Worm (Caenorhabditis elegans): ENCODE data around the gene sfxn-2.

DNA sequence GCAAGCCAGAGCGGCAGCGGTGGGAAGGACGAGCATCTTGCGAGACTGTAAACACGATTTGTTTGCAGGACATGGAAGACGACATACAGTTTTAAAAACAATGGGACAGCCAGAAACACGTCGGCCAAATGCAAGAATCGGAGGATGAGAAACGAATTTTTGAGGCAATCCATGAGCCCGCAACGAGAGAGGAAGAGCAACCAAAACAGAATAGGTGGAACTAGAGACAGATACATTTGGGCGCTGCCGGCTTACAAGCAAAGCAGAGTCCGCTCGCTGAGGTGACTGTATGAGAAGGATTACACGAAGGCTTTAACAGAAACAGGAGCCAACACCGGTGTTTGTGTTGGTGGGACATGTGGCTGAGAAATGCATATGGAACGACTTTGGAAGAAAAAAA lies 36.4 kb upstream of the sfxn-2 start:
- TF ChIP-seq atf-7 (tag; optimal IDR thresholded peaks at IDR 0.05) (no peak), hsf-1 (GFP tag; IDR thresholded peaks at IDR 0.05) (no peak), lsl-1 (GFP tag; optimal IDR thresholded peaks at IDR 0.05) (no peak), ZK185.1 (tag; optimal IDR thresholded peaks at IDR 0.05; ENCODE audit: poor library complexity, severe bottlenecking) (no peak), nfya-2 (GFP tag; IDR thresholded peaks at IDR 0.05) (no peak), mxl-1 (tag; optimal IDR thresholded peaks at IDR 0.05) (no peak), repo-1 (tag; optimal IDR thresholded peaks at IDR 0.05) (no peak), snpc-4 (GFP tag; optimal IDR thresholded peaks at IDR 0.05) (no peak), snpc-4 (tag; optimal IDR thresholded peaks at IDR 0.05) (no peak), ztf-18 (tag; optimal IDR thresholded peaks at IDR 0.05) (no peak), ets-4 (GFP tag; optimal IDR thresholded peaks at IDR 0.05) (no peak), efl-1 (GFP tag; optimal IDR thresholded peaks at IDR 0.05) (no peak), attf-5 (GFP tag; optimal IDR thresholded peaks at IDR 0.05) (no peak)
